Fruit fly (Drosophila melanogaster) whole organism, embryonic: ENCODE data around the gene Sur-8.

Experiments
- Antp ChIP-seq: fragments of 200-800 bp; sonication (Bioruptor generic); optimal IDR thresholded peaks from 3 replicates; lab custom pipeline; 2016; ENCODE audit warnings: missing biosample characterization, missing genetic modification characterization
- Bgb ChIP-seq: fragments of 200-800 bp; sonication (Bioruptor generic); IDR thresholded peaks from 2 replicates; pipeline ENCODE4 v1.3.6; 2022; ENCODE audit warnings: missing biosample characterization, missing genetic modification characterization; ENCODE audit not compliant: partially characterized antibody
- Bteb2 ChIP-seq: fragments of 200-800 bp; sonication (Bioruptor generic); optimal IDR thresholded peaks from 2 replicates; lab custom pipeline; 2016; ENCODE audit warnings: missing biosample characterization, missing genetic modification characterization
- CG10209 ChIP-seq: fragments of 200-800 bp; sonication (Bioruptor generic); optimal IDR thresholded peaks from 3 replicates; lab custom pipeline; 2017; ENCODE audit warnings: missing biosample characterization, mild to moderate bottlenecking, missing genetic modification characterization, missing genetic modification reagents
- CG10565 ChIP-seq: fragments of 200-800 bp; sonication (Bioruptor generic); optimal IDR thresholded peaks from 3 replicates; lab custom pipeline; 2016; ENCODE audit warnings: missing biosample characterization, mild to moderate bottlenecking, missing genetic modification characterization
- CG10654 ChIP-seq: fragments of 200-800 bp; sonication (Bioruptor generic); optimal IDR thresholded peaks from 2 replicates; lab custom pipeline; 2016; ENCODE audit warnings: missing biosample characterization, missing genetic modification characterization
- CG12104 ChIP-seq: fragments of 200-800 bp; sonication (Bioruptor generic); optimal IDR thresholded peaks from 3 replicates; lab custom pipeline; 2016; ENCODE audit warnings: missing biosample characterization, missing genetic modification characterization
- CG13775 ChIP-seq: fragments of 200-800 bp; sonication (Bioruptor generic); optimal IDR thresholded peaks from 3 replicates; lab custom pipeline; 2017; ENCODE audit warnings: missing biosample characterization, mild to moderate bottlenecking, missing genetic modification characterization
- CG14710 ChIP-seq: fragments of 200-800 bp; sonication (Bioruptor generic); optimal IDR thresholded peaks from 3 replicates; lab custom pipeline; 2019; ENCODE audit warnings: missing biosample characterization, mild to moderate bottlenecking, missing genetic modification characterization, moderate library complexity
- CG14965 ChIP-seq: fragments of 200-800 bp; sonication (Bioruptor generic); optimal IDR thresholded peaks from 2 replicates; lab custom pipeline; 2016; ENCODE audit warnings: missing biosample characterization, missing genetic modification characterization, borderline replicate concordance
- CG15269 ChIP-seq: fragments of 200-800 bp; sonication (Bioruptor generic); optimal IDR thresholded peaks from 2 replicates; lab custom pipeline; 2018; ENCODE audit warnings: missing biosample characterization, mild to moderate bottlenecking, missing genetic modification characterization, moderate library complexity
- CG15479 ChIP-seq: fragments of 200-800 bp; sonication (Bioruptor generic); optimal IDR thresholded peaks from 3 replicates; lab custom pipeline; 2019; ENCODE audit warnings: missing biosample characterization, mild to moderate bottlenecking, missing genetic modification characterization, moderate library complexity
- CG2202 ChIP-seq: fragments of 200-800 bp; sonication (Bioruptor generic); optimal IDR thresholded peaks from 2 replicates; lab custom pipeline; 2018; ENCODE audit warnings: missing biosample characterization, mild to moderate bottlenecking, missing genetic modification characterization
- CG2712 ChIP-seq: fragments of 200-800 bp; optimal IDR thresholded peaks from 3 replicates; lab custom pipeline; 2019; ENCODE audit warnings: missing biosample characterization, mild to moderate bottlenecking, missing genetic modification characterization, moderate library complexity
- CG32772 ChIP-seq: fragments of 200-800 bp; sonication (Bioruptor generic); IDR thresholded peaks from 2 replicates; pipeline ENCODE4 v1.3.6; 2022; ENCODE audit warnings: missing biosample characterization, missing genetic modification characterization
- CG3847 ChIP-seq: fragments of 200-800 bp; sonication (Bioruptor generic); IDR thresholded peaks from 2 replicates; pipeline ENCODE4 v1.3.6; 2022; ENCODE audit warnings: missing biosample characterization, missing genetic modification characterization
- CG5245 ChIP-seq: fragments of 200-800 bp; sonication (Bioruptor generic); optimal IDR thresholded peaks from 3 replicates; lab custom pipeline; 2016; ENCODE audit warnings: missing biosample characterization, missing genetic modification characterization
- CG6254 ChIP-seq: fragments of 200-800 bp; sonication (Bioruptor generic); optimal IDR thresholded peaks from 3 replicates; lab custom pipeline; 2017; ENCODE audit warnings: mild to moderate bottlenecking, missing biosample characterization, missing genetic modification reagents, missing genetic modification characterization
- CG6813 ChIP-seq: fragments of 200-800 bp; sonication (Bioruptor generic); optimal IDR thresholded peaks from 2 replicates; lab custom pipeline; 2017; ENCODE audit warnings: missing biosample characterization, missing genetic modification characterization, mild to moderate bottlenecking, moderate library complexity, missing genetic modification reagents
- Dfd ChIP-seq, 2 experiments: fragments of >200 bp; optimal IDR thresholded peaks; 2 replicates each; lab custom pipeline; 2017; ENCODE audit warnings: missing biosample characterization in 2 of 2, missing genetic modification characterization in 2 of 2
- Dp ChIP-seq: fragments of 200-800 bp; sonication (Bioruptor generic); optimal IDR thresholded peaks from 2 replicates; lab custom pipeline; 2018; ENCODE audit warnings: missing biosample characterization, mild to moderate bottlenecking, missing genetic modification characterization, moderate library complexity
- E2f2 ChIP-seq: fragments of 200-800 bp; sonication (Bioruptor generic); IDR thresholded peaks from 2 replicates; pipeline ENCODE4 v1.3.6; 2022; ENCODE audit warnings: missing biosample characterization, missing genetic modification characterization
- Fer2 ChIP-seq: fragments of 200-800 bp; sonication (Bioruptor generic); optimal IDR thresholded peaks from 2 replicates; lab custom pipeline; 2018; ENCODE audit warnings: missing biosample characterization, mild to moderate bottlenecking, missing genetic modification characterization, moderate library complexity
- HLHmδ ChIP-seq: fragments of 200-800 bp; sonication (Bioruptor generic); optimal IDR thresholded peaks from 2 replicates; lab custom pipeline; 2018; ENCODE audit warnings: missing biosample characterization, mild to moderate bottlenecking, missing genetic modification characterization, moderate library complexity
- Hr3 ChIP-seq: fragments of 200-800 bp; sonication (Bioruptor generic); optimal IDR thresholded peaks from 3 replicates; lab custom pipeline; 2016; ENCODE audit warnings: missing biosample characterization, missing genetic modification characterization
- Lim3 ChIP-seq: fragments of 200-800 bp; sonication (Bioruptor generic); IDR thresholded peaks from 2 replicates; pipeline ENCODE4 v1.3.6; 2022; ENCODE audit warnings: missing biosample characterization, missing genetic modification characterization
- Meics ChIP-seq: fragments of 200-800 bp; sonication (Bioruptor generic); optimal IDR thresholded peaks from 2 replicates; lab custom pipeline; 2017; ENCODE audit warnings: missing biosample characterization, mild to moderate bottlenecking, missing genetic modification characterization
- Mrtf ChIP-seq: fragments of 200-800 bp; sonication (Bioruptor generic); IDR thresholded peaks from 3 replicates; pipeline ENCODE4 v1.3.6; 2022; ENCODE audit warnings: missing biosample characterization, missing genetic modification characterization
- Neu2 ChIP-seq: fragments of 200-800 bp; sonication (Bioruptor generic); optimal IDR thresholded peaks from 3 replicates; lab custom pipeline; 2016; ENCODE audit warnings: missing biosample characterization, missing genetic modification characterization, borderline replicate concordance
- Ptx1 ChIP-seq: fragments of 200-800 bp; sonication (Bioruptor generic); IDR thresholded peaks from 2 replicates; pipeline ENCODE4 v1.3.6; 2022; ENCODE audit warnings: missing biosample characterization, missing genetic modification characterization
- Sry-β ChIP-seq: fragments of 200-800 bp; sonication (Bioruptor generic); optimal IDR thresholded peaks from 2 replicates; lab custom pipeline; 2018; ENCODE audit warnings: missing biosample characterization, mild to moderate bottlenecking, missing genetic modification characterization, moderate library complexity
- Usf ChIP-seq: fragments of 200-800 bp; sonication (Bioruptor generic); optimal IDR thresholded peaks from 2 replicates; lab custom pipeline; 2017; ENCODE audit warnings: missing genotype, missing biosample characterization, missing genetic modification characterization
- aop ChIP-seq: fragments of 200-800 bp; sonication (Bioruptor generic); IDR thresholded peaks from 2 replicates; pipeline ENCODE4 v1.3.6; 2022; ENCODE audit warnings: missing biosample characterization, missing genetic modification characterization
- ap ChIP-seq: fragments of 200-800 bp; sonication (Bioruptor generic); IDR thresholded peaks from 2 replicates; pipeline ENCODE4 v1.3.6; 2022; ENCODE audit warnings: missing biosample characterization, missing genetic modification characterization
- ara ChIP-seq: fragments of 200-800 bp; sonication (Bioruptor generic); IDR thresholded peaks from 2 replicates; pipeline ENCODE4 v1.3.6; 2022; ENCODE audit warnings: missing biosample characterization, missing genetic modification characterization
- bigmax ChIP-seq: fragments of 200-800 bp; sonication (Bioruptor generic); optimal IDR thresholded peaks from 2 replicates; lab custom pipeline; 2018; ENCODE audit warnings: missing biosample characterization, mild to moderate bottlenecking, missing genetic modification characterization
- da ChIP-seq: fragments of 200-800 bp; sonication (Bioruptor generic); optimal IDR thresholded peaks from 2 replicates; lab custom pipeline; 2016; ENCODE audit warnings: missing biosample characterization, missing genetic modification characterization
- en ChIP-seq: fragments of 200-800 bp; sonication (Bioruptor generic); optimal IDR thresholded peaks from 2 replicates; lab custom pipeline; 2016; ENCODE audit warnings: missing biosample characterization, missing genetic modification characterization
- fd102C ChIP-seq: fragments of 200-800 bp; sonication (Bioruptor generic); optimal IDR thresholded peaks from 2 replicates; lab custom pipeline; 2018; ENCODE audit warnings: missing biosample characterization, mild to moderate bottlenecking, missing genetic modification characterization, moderate library complexity
- gsb-n ChIP-seq: fragments of 200-800 bp; sonication (Bioruptor generic); optimal IDR thresholded peaks from 3 replicates; lab custom pipeline; 2018; ENCODE audit warnings: missing biosample characterization, mild to moderate bottlenecking, missing genetic modification characterization
- insv ChIP-seq, 2 experiments: fragments of 200-800 bp; sonication (Bioruptor generic); optimal IDR thresholded peaks; 3 replicates each; lab custom pipeline; 2016 to 2018; ENCODE audit warnings: missing biosample characterization in 2 of 2, missing genetic modification characterization in 2 of 2
- knrl ChIP-seq: fragments of 200-800 bp; sonication (Bioruptor generic); IDR thresholded peaks from 3 replicates; pipeline ENCODE4 v1.3.6; 2022; ENCODE audit warnings: missing biosample characterization, missing genetic modification characterization; ENCODE audit not compliant: partially characterized antibody
- lmd ChIP-seq: fragments of 200-800 bp; sonication (Bioruptor generic); IDR thresholded peaks from 2 replicates; pipeline ENCODE4 v1.3.6; 2022; ENCODE audit warnings: missing biosample characterization, missing genetic modification characterization
- mirr ChIP-seq: fragments of 200-800 bp; sonication (Bioruptor generic); optimal IDR thresholded peaks from 3 replicates; lab custom pipeline; 2018; ENCODE audit warnings: missing biosample characterization, mild to moderate bottlenecking, missing genetic modification characterization
- oc ChIP-seq: fragments of 200-800 bp; sonication (Bioruptor generic); optimal IDR thresholded peaks from 2 replicates; lab custom pipeline; 2018; ENCODE audit warnings: missing biosample characterization, mild to moderate bottlenecking, missing genetic modification characterization, moderate library complexity
- onecut ChIP-seq: fragments of 200-800 bp; sonication (Bioruptor generic); IDR thresholded peaks from 2 replicates; pipeline ENCODE4 v1.3.6; 2022; ENCODE audit warnings: missing biosample characterization, missing genetic modification characterization
- sisA ChIP-seq: fragments of 200-800 bp; sonication (Bioruptor generic); IDR thresholded peaks from 2 replicates; pipeline ENCODE4 v1.3.6; 2022; ENCODE audit warnings: missing biosample characterization, missing genetic modification characterization
- sob ChIP-seq: fragments of 200-800 bp; sonication (Bioruptor generic); IDR thresholded peaks from 2 replicates; pipeline ENCODE4 v1.3.6; 2022; ENCODE audit warnings: missing biosample characterization, missing genetic modification characterization
- sqz ChIP-seq: fragments of 200-800 bp; sonication (Bioruptor generic); optimal IDR thresholded peaks from 3 replicates; lab custom pipeline; 2018; ENCODE audit warnings: missing biosample characterization, mild to moderate bottlenecking, missing genetic modification characterization
- tna ChIP-seq: fragments of 200-800 bp; sonication (Bioruptor generic); IDR thresholded peaks from 2 replicates; pipeline ENCODE4 v1.3.6; 2022; ENCODE audit warnings: missing biosample characterization, missing genetic modification characterization; ENCODE audit not compliant: partially characterized antibody

The Sur-8 gene

dm6 chr3R:17391313-17391845, 10.9 kb downstream of the Sur-8 start, which contains the start of the genes Brf and sds22 (continued):
- TF ChIP-seq ara (GFP tag; lab: Robert Waterston, UW) (peak; percentile 91), CG2202 (tag; lab: Kevin White, UChicago) (peak; percentile 88), CG6254 (GFP tag; lab: Kevin White, UChicago) (peak; percentile 78), CG6813 (GFP tag; lab: Kevin White, UChicago) (peak; percentile 81), Sry-β (peak; percentile 76), Usf (GFP tag; lab: Kevin White, UChicago) (peak; percentile 93), ap (GFP tag; lab: Robert Waterston, UW) (peak; percentile 73), CG5245 (GFP tag; lab: Kevin White, UChicago) (peak; percentile 95), da (GFP tag; lab: Kevin White, UChicago) (peak; percentile 87), sisA (GFP tag; lab: Robert Waterston, UW) (peak; percentile 97), CG15479 (GFP tag; lab: Kevin White, UChicago) (no peak), gsb-n (tag; lab: Kevin White, UChicago) (peak; percentile 93), oc (tag; lab: Kevin White, UChicago) (peak; percentile 88), Dfd (GFP tag; optimal IDR thresholded peaks at IDR 0.05; lab: Kevin White, UChicago) (peak in 1 of 2 experiments; percentile 91), CG13775 (GFP tag; lab: Kevin White, UChicago) (peak; percentile 96), CG10565 (GFP tag; lab: Kevin White, UChicago) (peak; percentile 88), aop (GFP tag; lab: Robert Waterston, UW) (peak; percentile 60; the same call in 1 of the 2 replicates), Meics (peak; percentile 94), sqz (peak; percentile 87), CG12104 (GFP tag; lab: Kevin White, UChicago) (peak; percentile 94), insv (GFP tag; optimal IDR thresholded peaks at IDR 0.05; lab: Kevin White, UChicago) (peak in 1 of 2 experiments; percentile 78), CG14965 (GFP tag; lab: Kevin White, UChicago) (peak; percentile 48), CG15269 (tag; lab: Kevin White, UChicago) (peak; percentile 95), Ptx1 (peak; percentile 96), en (GFP tag; lab: Kevin White, UChicago) (peak; percentile 83), Antp (peak; percentile 93), knrl (GFP tag; lab: Robert Waterston, UW) (peak; percentile 87), E2f2 (peak; percentile 73), mirr (GFP tag; lab: Kevin White, UChicago) (peak; percentile 90), CG2712 (tag; lab: Kevin White, UChicago) (peak; percentile 96), Fer2 (tag; lab: Kevin White, UChicago) (peak; percentile 96), tna (GFP tag; lab: Robert Waterston, UW) (peak; percentile 56; the same call in 1 of the 2 replicates), Lim3 (GFP tag; lab: Robert Waterston, UW) (no peak), fd102C (peak; percentile 67), Hr3 (GFP tag; lab: Kevin White, UChicago) (peak; percentile 98), Mrtf (GFP tag; lab: Robert Waterston, UW) (peak; percentile 90), HLHmδ (no peak), Dp (peak; percentile 32), Bgb (peak; percentile 74), CG14710 (tag; lab: Kevin White, UChicago) (peak; percentile 97), CG32772 (GFP tag; lab: Robert Waterston, UW) (peak; percentile 93), lmd (GFP tag; lab: Robert Waterston, UW) (peak; percentile 95), CG10654 (peak; percentile 95), Bteb2 (GFP tag; lab: Kevin White, UChicago) (peak; percentile 94), CG10209 (GFP tag; lab: Kevin White, UChicago) (peak; percentile 95), sob (GFP tag; lab: Robert Waterston, UW) (peak; percentile 96), bigmax (GFP tag; lab: Kevin White, UChicago) (peak; percentile 7), onecut (GFP tag; lab: Robert Waterston, UW) (peak; percentile 79), Neu2 (GFP tag; lab: Kevin White, UChicago) (peak; percentile 90), CG3847 (GFP tag; lab: Robert Waterston, UW) (peak; percentile 97)
